Fruit fly (Drosophila melanogaster) whole organism, embryonic: ENCODE data around the gene CG16789.

Source experiments
- Antp ChIP-seq: fragments of 200-800 bp; sonication (Bioruptor generic); optimal IDR thresholded peaks from 3 replicates; lab custom pipeline; 2016; ENCODE audit warnings: missing biosample characterization, missing genetic modification characterization
- Asciz ChIP-seq: fragments of 200-800 bp; sonication (Bioruptor generic); optimal IDR thresholded peaks from 2 replicates; lab custom pipeline; 2017; ENCODE audit warnings: missing biosample characterization, mild to moderate bottlenecking, missing genetic modification characterization, missing genetic modification reagents
- CG10959 ChIP-seq: fragments of 200-800 bp; sonication (Bioruptor generic); IDR thresholded peaks from 2 replicates; pipeline ENCODE4 v1.3.6; 2022; ENCODE audit warnings: missing biosample characterization, missing genetic modification characterization
- CG11695 ChIP-seq: fragments of 200-800 bp; sonication (Bioruptor generic); IDR thresholded peaks from 3 replicates; pipeline ENCODE4 v1.3.6; 2022; ENCODE audit warnings: missing biosample characterization, missing genetic modification characterization
- CG12744 ChIP-seq: fragments of 200-800 bp; sonication (Bioruptor generic); optimal IDR thresholded peaks from 2 replicates; lab custom pipeline; 2016; ENCODE audit warnings: missing biosample characterization, missing genetic modification characterization
- CG12942 ChIP-seq: fragments of 200-800 bp; sonication (Bioruptor generic); optimal IDR thresholded peaks from 3 replicates; lab custom pipeline; 2016; ENCODE audit warnings: missing biosample characterization, missing genetic modification characterization
- CG13287 ChIP-seq: fragments of 200-800 bp; sonication (Bioruptor generic); IDR thresholded peaks from 2 replicates; pipeline ENCODE4 v1.3.6; 2022; ENCODE audit warnings: missing biosample characterization, missing genetic modification characterization; ENCODE audit not compliant: partially characterized antibody
- CG13296 ChIP-seq: fragments of 200-800 bp; sonication (Bioruptor generic); optimal IDR thresholded peaks from 3 replicates; lab custom pipeline; 2018; ENCODE audit warnings: missing biosample characterization, mild to moderate bottlenecking, missing genetic modification characterization
- CG14014 ChIP-seq: fragments of 200-800 bp; sonication (Bioruptor generic); IDR thresholded peaks from 2 replicates; pipeline ENCODE4 v1.3.6; 2022; ENCODE audit warnings: missing biosample characterization, missing genetic modification characterization
- CG14441 ChIP-seq: fragments of 200-800 bp; sonication (Bioruptor generic); IDR thresholded peaks from 2 replicates; pipeline ENCODE4 v1.3.6; 2022; ENCODE audit warnings: missing biosample characterization, missing genetic modification characterization
- CG1529 ChIP-seq: fragments of 200-800 bp; sonication (Bioruptor generic); optimal IDR thresholded peaks from 3 replicates; lab custom pipeline; 2018; ENCODE audit warnings: missing biosample characterization, missing genetic modification characterization
- CG18619 ChIP-seq: fragments of 200-800 bp; sonication (Bioruptor generic); optimal IDR thresholded peaks from 3 replicates; lab custom pipeline; 2017; ENCODE audit warnings: missing biosample characterization, mild to moderate bottlenecking, missing genetic modification characterization
- CG2129 ChIP-seq: fragments of 200-800 bp; sonication (Bioruptor generic); IDR thresholded peaks from 2 replicates; pipeline ENCODE4 v1.3.6; 2022; ENCODE audit warnings: missing biosample characterization, missing genetic modification characterization; ENCODE audit not compliant: partially characterized antibody
- CG32532 ChIP-seq: fragments of 200-800 bp; sonication (Bioruptor generic); IDR thresholded peaks from 2 replicates; pipeline ENCODE4 v1.3.6; 2022; ENCODE audit warnings: missing biosample characterization, missing genetic modification characterization
- CG3407 ChIP-seq: fragments of 200-800 bp; sonication (Bioruptor generic); optimal IDR thresholded peaks from 2 replicates; lab custom pipeline; 2018; ENCODE audit warnings: missing biosample characterization, mild to moderate bottlenecking, missing genetic modification characterization
- CG42726 ChIP-seq: fragments of 200-800 bp; sonication (Bioruptor generic); IDR thresholded peaks from 2 replicates; pipeline ENCODE4 v1.3.6; 2022; ENCODE audit warnings: missing biosample characterization, missing genetic modification characterization; ENCODE audit not compliant: partially characterized antibody
- CG4282 ChIP-seq: fragments of 200-800 bp; sonication (Bioruptor generic); optimal IDR thresholded peaks from 2 replicates; lab custom pipeline; 2016; ENCODE audit warnings: missing biosample characterization, missing genetic modification characterization
- CG4360 ChIP-seq: fragments of 200-800 bp; sonication (Bioruptor generic); IDR thresholded peaks from 2 replicates; pipeline ENCODE4 v1.3.6; 2022; ENCODE audit warnings: missing biosample characterization, missing genetic modification characterization
- CG4707 ChIP-seq: fragments of 200-800 bp; sonication (Bioruptor generic); optimal IDR thresholded peaks from 2 replicates; lab custom pipeline; 2018; ENCODE audit warnings: missing biosample characterization, mild to moderate bottlenecking, missing genetic modification characterization, moderate library complexity
- CG5953 ChIP-seq: fragments of 200-800 bp; sonication (Bioruptor generic); IDR thresholded peaks from 2 replicates; pipeline ENCODE4 v1.3.6; 2022; ENCODE audit warnings: missing biosample characterization, missing genetic modification characterization
- CG9727 ChIP-seq: fragments of 200-800 bp; sonication (Bioruptor generic); optimal IDR thresholded peaks from 3 replicates; lab custom pipeline; 2017; ENCODE audit warnings: missing biosample characterization, mild to moderate bottlenecking, missing genetic modification characterization
- CG9876 ChIP-seq: fragments of 200-800 bp; sonication (Bioruptor generic); optimal IDR thresholded peaks from 2 replicates; lab custom pipeline; 2016; ENCODE audit warnings: missing biosample characterization, missing genetic modification characterization
- Dll ChIP-seq: fragments of 200-800 bp; sonication (Bioruptor generic); IDR thresholded peaks from 4 replicates; pipeline ENCODE4 v1.3.6; 2022; ENCODE audit warnings: missing biosample characterization, missing genetic modification characterization; ENCODE audit not compliant: partially characterized antibody
- ERR ChIP-seq: fragments of 200-800 bp; sonication (Bioruptor generic); optimal IDR thresholded peaks from 2 replicates; lab custom pipeline; 2016; ENCODE audit warnings: missing biosample characterization, missing genetic modification characterization
- Gug ChIP-seq: fragments of 200-800 bp; sonication (Bioruptor generic); IDR thresholded peaks from 4 replicates; pipeline ENCODE4 v1.3.6; 2022; ENCODE audit warnings: missing biosample characterization, missing genetic modification characterization
- Hey ChIP-seq: fragments of 200-800 bp; sonication (Bioruptor generic); optimal IDR thresholded peaks from 3 replicates; lab custom pipeline; 2018; ENCODE audit warnings: missing biosample characterization, mild to moderate bottlenecking, missing genetic modification characterization
- Kr ChIP-seq: fragments of 200-800 bp; sonication (Bioruptor generic); optimal IDR thresholded peaks from 2 replicates; lab custom pipeline; 2017; ENCODE audit warnings: missing biosample characterization, mild to moderate bottlenecking, missing genetic modification characterization
- Mad ChIP-seq: fragments of 200-800 bp; sonication (Bioruptor generic); optimal IDR thresholded peaks from 2 replicates; lab custom pipeline; 2016; ENCODE audit warnings: missing biosample characterization, missing genetic modification characterization
- Myb ChIP-seq: fragments of 200-800 bp; sonication (Bioruptor generic); optimal IDR thresholded peaks from 2 replicates; lab custom pipeline; 2016; ENCODE audit warnings: missing biosample characterization, missing genetic modification characterization
- Pdp1 ChIP-seq, 2 experiments: fragments of 200-800 bp; sonication (Bioruptor generic); optimal IDR thresholded peaks; 3 replicates each; lab custom pipeline; 2016; ENCODE audit warnings: missing biosample characterization in 2 of 2, missing genetic modification characterization in 2 of 2, mild to moderate bottlenecking in 1 of 2, moderate library complexity in 1 of 2
- TFAM ChIP-seq: fragments of 200-800 bp; sonication (Bioruptor generic); optimal IDR thresholded peaks from 2 replicates; lab custom pipeline; 2017; ENCODE audit warnings: missing biosample characterization, missing genetic modification characterization, inconsistent platforms
- Tbp ChIP-seq: fragments of >200 bp; optimal IDR thresholded peaks from 2 replicates; lab custom pipeline; 2018; ENCODE audit warnings: missing biosample characterization, missing genetic modification characterization
- Usf ChIP-seq: fragments of 200-800 bp; sonication (Bioruptor generic); optimal IDR thresholded peaks from 2 replicates; lab custom pipeline; 2017; ENCODE audit warnings: missing genotype, missing biosample characterization, missing genetic modification characterization
- Vsx1 ChIP-seq: fragments of 200-800 bp; sonication (Bioruptor generic); optimal IDR thresholded peaks from 2 replicates; lab custom pipeline; 2017; ENCODE audit warnings: missing biosample characterization, mild to moderate bottlenecking, missing genetic modification characterization, missing genetic modification reagents
- ap ChIP-seq: fragments of 200-800 bp; sonication (Bioruptor generic); IDR thresholded peaks from 2 replicates; pipeline ENCODE4 v1.3.6; 2022; ENCODE audit warnings: missing biosample characterization, missing genetic modification characterization
- bcd ChIP-seq: fragments of 200-800 bp; sonication (Bioruptor generic); optimal IDR thresholded peaks from 2 replicates; lab custom pipeline; 2017; ENCODE audit warnings: missing biosample characterization, mild to moderate bottlenecking, missing genetic modification characterization
- cad ChIP-seq: fragments of >200 bp; optimal IDR thresholded peaks from 2 replicates; lab custom pipeline; 2017; ENCODE audit warnings: missing biosample characterization, missing genetic modification characterization
- ci ChIP-seq: fragments of 200-800 bp; sonication (Bioruptor generic); IDR thresholded peaks from 3 replicates; pipeline ENCODE4 v1.3.6; 2022; ENCODE audit warnings: missing biosample characterization, missing genetic modification characterization
- crc ChIP-seq: fragments of 200-800 bp; sonication (Bioruptor generic); optimal IDR thresholded peaks from 2 replicates; lab custom pipeline; 2016; ENCODE audit warnings: missing biosample characterization, missing genetic modification characterization
- dmrt99B ChIP-seq: fragments of 200-800 bp; sonication (Bioruptor generic); optimal IDR thresholded peaks from 2 replicates; lab custom pipeline; 2018; ENCODE audit warnings: missing biosample characterization, mild to moderate bottlenecking, missing genetic modification characterization, moderate library complexity
- gce ChIP-seq: fragments of 200-800 bp; sonication (Bioruptor generic); IDR thresholded peaks from 3 replicates; pipeline ENCODE4 v1.3.6; 2022; ENCODE audit warnings: missing biosample characterization, missing genetic modification characterization
- grau ChIP-seq: fragments of 200-800 bp; optimal IDR thresholded peaks from 3 replicates; lab custom pipeline; 2019; ENCODE audit warnings: missing biosample characterization, mild to moderate bottlenecking, missing genetic modification characterization, moderate library complexity
- gsb ChIP-seq: fragments of 200-800 bp; sonication (Bioruptor generic); IDR thresholded peaks from 2 replicates; pipeline ENCODE4 v1.3.6; 2022; ENCODE audit warnings: missing biosample characterization, missing genetic modification characterization
- nerfin-2 ChIP-seq: fragments of 200-800 bp; sonication (Bioruptor generic); IDR thresholded peaks from 2 replicates; pipeline ENCODE4 v1.3.6; 2022; ENCODE audit warnings: missing biosample characterization, missing genetic modification characterization; ENCODE audit not compliant: partially characterized antibody
- pzg ChIP-seq: fragments of 200-800 bp; sonication (Bioruptor generic); optimal IDR thresholded peaks from 3 replicates; lab custom pipeline; 2018; ENCODE audit warnings: missing biosample characterization, mild to moderate bottlenecking, missing genetic modification characterization, moderate library complexity
- rib ChIP-seq: fragments of 200-800 bp; sonication (Bioruptor generic); IDR thresholded peaks from 2 replicates; pipeline ENCODE4 v1.3.6; 2022; ENCODE audit warnings: missing biosample characterization, missing genetic modification characterization
- sim ChIP-seq: fragments of 200-800 bp; sonication (Bioruptor generic); IDR thresholded peaks from 2 replicates; pipeline ENCODE4 v1.3.6; 2022; ENCODE audit warnings: missing biosample characterization, missing genetic modification characterization
- tgo ChIP-seq: fragments of 200-800 bp; sonication (Bioruptor generic); IDR thresholded peaks from 3 replicates; pipeline ENCODE4 v1.3.6; 2022; ENCODE audit warnings: missing biosample characterization, missing genetic modification characterization
- vnd ChIP-seq: fragments of 200-800 bp; sonication (Bioruptor generic); IDR thresholded peaks from 3 replicates; pipeline ENCODE4 v1.3.6; 2022; ENCODE audit warnings: missing biosample characterization, missing genetic modification characterization; ENCODE audit not compliant: partially characterized antibody
- wor ChIP-seq: fragments of 200-800 bp; sonication (Bioruptor generic); IDR thresholded peaks from 2 replicates; pipeline ENCODE4 v1.3.6; 2022; ENCODE audit warnings: missing biosample characterization, missing genetic modification characterization

The CG16789 gene

dm6 chr3R:9563240-9563992 lies 2.6 kb upstream of the CG16789 start, which contains the start of the genes CG9393 and Vps45 (continued):
- peak; percentile 72 for TF ChIP-seq Mad (GFP tag; lab: Kevin White, UChicago)
- TF ChIP-seq CG10959: no peak
- TF ChIP-seq gsb: no peak
- TF ChIP-seq CG42726: peak; percentile 82
- peak; percentile 27 for TF ChIP-seq CG18619 (GFP tag; lab: Kevin White, UChicago)
- TF ChIP-seq CG4707 (GFP tag; lab: Kevin White, UChicago): no peak
- peak; percentile 75 for TF ChIP-seq CG2129 (GFP tag; lab: Robert Waterston, UW)
- peak; percentile 65; the same call in 2 of the 4 replicates for TF ChIP-seq Gug
- TF ChIP-seq Pdp1 (GFP tag; optimal IDR thresholded peaks at IDR 0.05; lab: Kevin White, UChicago): peak; percentile 68 to 94
- peak; percentile 73 for TF ChIP-seq rib
- peak; percentile 72 for TF ChIP-seq Myb (GFP tag; lab: Kevin White, UChicago)
- TF ChIP-seq CG9876: peak; percentile 12
- peak; percentile 50 for TF ChIP-seq CG12744
- TF ChIP-seq wor: no peak
- TF ChIP-seq bcd (GFP tag; lab: Kevin White, UChicago): peak; percentile 55
- TF ChIP-seq Vsx1 (GFP tag; lab: Kevin White, UChicago): no peak
- no peak; the same call in 1 of the 2 replicates for TF ChIP-seq CG14014 (GFP tag; lab: Robert Waterston, UW)
- TF ChIP-seq cad (GFP tag; lab: Kevin White, UChicago): no peak
- TF ChIP-seq TFAM (GFP tag; lab: Kevin White, UChicago): no peak
- no peak for TF ChIP-seq CG4282 (GFP tag; lab: Kevin White, UChicago)
- no peak for TF ChIP-seq ci (GFP tag; lab: Robert Waterston, UW)
- no peak for TF ChIP-seq gce (GFP tag; lab: Robert Waterston, UW)
- peak; percentile 48 for TF ChIP-seq Antp (GFP tag; lab: Kevin White, UChicago)
- TF ChIP-seq Kr (GFP tag; lab: Kevin White, UChicago): no peak
- peak; percentile 61 for TF ChIP-seq CG12942 (GFP tag; lab: Kevin White, UChicago)
- TF ChIP-seq CG5953: no peak
- TF ChIP-seq crc (GFP tag; lab: Kevin White, UChicago): no peak
- peak; percentile 80 for TF ChIP-seq pzg (GFP tag; lab: Kevin White, UChicago)
- TF ChIP-seq Hey (tag; lab: Kevin White, UChicago): no peak
- TF ChIP-seq ERR (GFP tag; lab: Kevin White, UChicago): no peak
- TF ChIP-seq ap (GFP tag; lab: Robert Waterston, UW): no peak
- TF ChIP-seq nerfin-2: peak; percentile 94
- TF ChIP-seq CG13296 (GFP tag; lab: Kevin White, UChicago): no peak
- no peak for TF ChIP-seq sim (GFP tag; lab: Robert Waterston, UW)
- no peak for TF ChIP-seq CG1529
- TF ChIP-seq grau (tag; lab: Kevin White, UChicago): peak; percentile 66
- TF ChIP-seq Asciz (GFP tag; lab: Kevin White, UChicago): no peak
- TF ChIP-seq Dll (GFP tag; lab: Robert Waterston, UW): peak; percentile 95
- TF ChIP-seq CG9727 (GFP tag; lab: Kevin White, UChicago): peak; percentile 67
- no peak for TF ChIP-seq CG3407 (GFP tag; lab: Kevin White, UChicago)
- peak; percentile 18 for TF ChIP-seq Tbp (GFP tag; lab: Kevin White, UChicago)
- TF ChIP-seq Usf (GFP tag; lab: Kevin White, UChicago): no peak
- no peak for TF ChIP-seq dmrt99B (tag; lab: Kevin White, UChicago)
- TF ChIP-seq CG13287: peak; percentile 97
- TF ChIP-seq CG4360 (GFP tag; lab: Robert Waterston, UW): no peak
- peak; percentile 39; the same call in 1 of the 2 replicates for TF ChIP-seq CG14441 (GFP tag; lab: Robert Waterston, UW)
- TF ChIP-seq CG11695 (GFP tag; lab: Robert Waterston, UW): no peak
- TF ChIP-seq CG32532 (GFP tag; lab: Robert Waterston, UW): peak; percentile 47
- TF ChIP-seq vnd (GFP tag; lab: Robert Waterston, UW): peak; percentile 95
- TF ChIP-seq tgo (GFP tag; lab: Robert Waterston, UW): peak; percentile 48; the same call in 1 of the 3 replicates
